Fruit fly (Drosophila melanogaster) whole organism, prepupa: ENCODE data around the gene CG14957.

Experiments
- CG10631 ChIP-seq: fragments of 200-800 bp; sonication (Bioruptor generic); optimal IDR thresholded peaks from 2 replicates; lab custom pipeline; 2016; ENCODE audit warnings: missing biosample characterization, missing genetic modification characterization
- CG10669 ChIP-seq: fragments of 200-800 bp; sonication (Bioruptor generic); optimal IDR thresholded peaks from 3 replicates; lab custom pipeline; 2018; ENCODE audit warnings: missing biosample characterization, mild to moderate bottlenecking, missing genetic modification characterization, moderate library complexity
- CG11294 ChIP-seq: fragments of 200-800 bp; sonication (Bioruptor generic); IDR thresholded peaks from 2 replicates; pipeline ENCODE4 v1.3.6; 2022; ENCODE audit warnings: missing biosample characterization, missing genetic modification characterization
- CG11762 ChIP-seq: fragments of 200-800 bp; sonication (Bioruptor generic); optimal IDR thresholded peaks from 3 replicates; lab custom pipeline; 2016; ENCODE audit warnings: missing biosample characterization, missing genetic modification characterization; ENCODE audit not compliant: insufficient read depth
- CG11902 ChIP-seq: fragments of 200-800 bp; sonication (Bioruptor generic); optimal IDR thresholded peaks from 3 replicates; lab custom pipeline; 2016; ENCODE audit warnings: missing biosample characterization, missing genetic modification characterization
- CG15336 ChIP-seq: fragments of 200-800 bp; sonication (Bioruptor generic); IDR thresholded peaks from 2 replicates; pipeline ENCODE4 v1.3.6; 2022; ENCODE audit warnings: missing biosample characterization, missing genetic modification characterization
- CG1621 ChIP-seq: fragments of 200-800 bp; sonication (Bioruptor generic); optimal IDR thresholded peaks from 3 replicates; lab custom pipeline; 2018; ENCODE audit warnings: missing biosample characterization, mild to moderate bottlenecking, missing genetic modification characterization
- CG3032 ChIP-seq: fragments of 200-800 bp; optimal IDR thresholded peaks from 2 replicates; lab custom pipeline; 2019; ENCODE audit warnings: missing biosample characterization, mild to moderate bottlenecking, missing genetic modification characterization, moderate library complexity
- CG31627 ChIP-seq: fragments of 200-800 bp; sonication (Bioruptor generic); optimal IDR thresholded peaks from 3 replicates; lab custom pipeline; 2016; ENCODE audit warnings: missing biosample characterization, missing genetic modification characterization
- CG32006 ChIP-seq: fragments of 200-800 bp; sonication (Bioruptor generic); optimal IDR thresholded peaks from 3 replicates; lab custom pipeline; 2017; ENCODE audit warnings: missing biosample characterization, mild to moderate bottlenecking, missing genetic modification characterization
- CG3919 ChIP-seq: fragments of 200-800 bp; sonication (Bioruptor generic); optimal IDR thresholded peaks from 3 replicates; lab custom pipeline; 2016; ENCODE audit warnings: missing biosample characterization, missing genetic modification characterization
- CG4318 ChIP-seq: fragments of 200-800 bp; sonication (Bioruptor generic); optimal IDR thresholded peaks from 3 replicates; lab custom pipeline; 2017; ENCODE audit warnings: missing biosample characterization, mild to moderate bottlenecking, missing genetic modification characterization
- CG6792 ChIP-seq: fragments of 200-800 bp; sonication (Bioruptor generic); optimal IDR thresholded peaks from 3 replicates; lab custom pipeline; 2016; ENCODE audit warnings: missing biosample characterization, missing genetic modification characterization
- CG6854 ChIP-seq: fragments of 200-800 bp; sonication (Bioruptor generic); optimal IDR thresholded peaks from 2 replicates; lab custom pipeline; 2017; ENCODE audit warnings: missing biosample characterization, mild to moderate bottlenecking, missing genetic modification characterization
- CG7368 ChIP-seq: fragments of 200-800 bp; sonication (Bioruptor generic); optimal IDR thresholded peaks from 3 replicates; lab custom pipeline; 2016; ENCODE audit warnings: missing biosample characterization, missing genetic modification characterization
- CG8319 ChIP-seq: fragments of 200-800 bp; sonication (Bioruptor generic); optimal IDR thresholded peaks from 3 replicates; lab custom pipeline; 2016; ENCODE audit warnings: missing biosample characterization, missing genetic modification characterization
- CG8632 ChIP-seq: fragments of 200-800 bp; sonication (Bioruptor generic); optimal IDR thresholded peaks from 3 replicates; lab custom pipeline; 2016; ENCODE audit warnings: missing biosample characterization, missing genetic modification characterization
- CG9139 ChIP-seq: fragments of 200-800 bp; sonication (Bioruptor generic); optimal IDR thresholded peaks from 3 replicates; lab custom pipeline; 2017; ENCODE audit warnings: missing biosample characterization, mild to moderate bottlenecking, missing genetic modification characterization
- Eip78C ChIP-seq: fragments of 200-800 bp; sonication (Bioruptor generic); peaks from one replicate; lab custom pipeline; 2016; ENCODE audit warnings: missing biosample characterization, missing genetic modification characterization
- Ets21C ChIP-seq: fragments of 200-800 bp; sonication (Bioruptor generic); optimal IDR thresholded peaks from 3 replicates; lab custom pipeline; 2016; ENCODE audit warnings: missing biosample characterization, missing genetic modification characterization
- Gug ChIP-seq: fragments of 200-800 bp; sonication (Bioruptor generic); IDR thresholded peaks from 2 replicates; pipeline ENCODE4 v1.3.6; 2022; ENCODE audit warnings: missing biosample characterization, missing genetic modification characterization
- Hr38 ChIP-seq: sonication (Bioruptor generic); optimal IDR thresholded peaks from 2 replicates; lab custom pipeline; 2016; ENCODE audit warnings: missing biosample characterization, missing genetic modification characterization
- Hr4 ChIP-seq: fragments of 200-800 bp; sonication (Bioruptor generic); optimal IDR thresholded peaks from 3 replicates; lab custom pipeline; 2016; ENCODE audit warnings: missing biosample characterization, missing genetic modification characterization
- Lpt ChIP-seq: fragments of 200-800 bp; sonication (Bioruptor generic); optimal IDR thresholded peaks from 3 replicates; lab custom pipeline; 2016; ENCODE audit warnings: missing biosample characterization, missing genetic modification characterization
- OdsH ChIP-seq: fragments of 200-800 bp; sonication (Bioruptor generic); optimal IDR thresholded peaks from 3 replicates; lab custom pipeline; 2016; ENCODE audit warnings: missing biosample characterization, missing genetic modification characterization
- Smox ChIP-seq: fragments of 200-800 bp; sonication (Bioruptor generic); optimal IDR thresholded peaks from 3 replicates; lab custom pipeline; 2016; ENCODE audit warnings: missing biosample characterization, missing genetic modification characterization
- Sox102F ChIP-seq: fragments of 200-800 bp; sonication (Bioruptor generic); optimal IDR thresholded peaks from 2 replicates; lab custom pipeline; 2016; ENCODE audit warnings: missing biosample characterization, mild to moderate bottlenecking, missing genetic modification characterization
- Sox15 ChIP-seq: fragments of 200-800 bp; sonication (Bioruptor generic); optimal IDR thresholded peaks from 3 replicates; lab custom pipeline; 2016; ENCODE audit warnings: missing biosample characterization, missing genetic modification characterization
- achi ChIP-seq: fragments of 200-800 bp; sonication (Bioruptor generic); optimal IDR thresholded peaks from 3 replicates; lab custom pipeline; 2016; ENCODE audit warnings: missing biosample characterization, missing genetic modification characterization
- cyc ChIP-seq: fragments of 200-800 bp; sonication (Bioruptor generic); optimal IDR thresholded peaks from 3 replicates; lab custom pipeline; 2016; ENCODE audit warnings: missing biosample characterization, missing genetic modification characterization
- dac ChIP-seq: fragments of 200-800 bp; sonication (Bioruptor generic); optimal IDR thresholded peaks from 2 replicates; lab custom pipeline; 2017; ENCODE audit warnings: missing biosample characterization, mild to moderate bottlenecking, missing genetic modification characterization
- dsx ChIP-seq: fragments of 200-800 bp; optimal IDR thresholded peaks from 3 replicates; lab custom pipeline; 2019; ENCODE audit warnings: missing biosample characterization, mild to moderate bottlenecking, missing genetic modification characterization, moderate library complexity; ENCODE audit not compliant: poor library complexity, severe bottlenecking
- eg ChIP-seq: fragments of 200-800 bp; sonication (Bioruptor generic); IDR thresholded peaks from 3 replicates; pipeline ENCODE4 v1.3.6; 2022; ENCODE audit warnings: missing biosample characterization, missing genetic modification characterization
- esn ChIP-seq: fragments of 200-800 bp; sonication (Bioruptor generic); optimal IDR thresholded peaks from 2 replicates; lab custom pipeline; 2016; ENCODE audit warnings: missing biosample characterization, mild to moderate bottlenecking, missing genetic modification characterization, moderate library complexity
- fd59A ChIP-seq: fragments of 200-800 bp; sonication (Bioruptor generic); optimal IDR thresholded peaks from 2 replicates; lab custom pipeline; 2017; ENCODE audit warnings: missing biosample characterization, mild to moderate bottlenecking, missing genetic modification characterization, missing genetic modification reagents
- fkh ChIP-seq: fragments of 200-800 bp; sonication (Bioruptor generic); optimal IDR thresholded peaks from 3 replicates; lab custom pipeline; 2017; ENCODE audit warnings: missing biosample characterization, mild to moderate bottlenecking, missing genetic modification characterization, moderate library complexity
- lz ChIP-seq: fragments of 200-800 bp; sonication (Bioruptor generic); optimal IDR thresholded peaks from 3 replicates; lab custom pipeline; 2016; ENCODE audit warnings: missing biosample characterization, missing genetic modification characterization
- net ChIP-seq: fragments of 200-800 bp; sonication (Bioruptor generic); optimal IDR thresholded peaks from 3 replicates; lab custom pipeline; 2016; ENCODE audit warnings: missing biosample characterization, missing genetic modification characterization
- pdm3 ChIP-seq: fragments of 200-800 bp; sonication (Bioruptor generic); optimal IDR thresholded peaks from 3 replicates; lab custom pipeline; 2016; ENCODE audit warnings: missing biosample characterization, missing genetic modification characterization
- salr ChIP-seq, 2 experiments: fragments of 200-800 bp; sonication (Bioruptor generic); optimal IDR thresholded peaks; 3 replicates each; lab custom pipeline; 2016 to 2018; ENCODE audit warnings: missing biosample characterization in 2 of 2, missing genetic modification characterization in 2 of 2, mild to moderate bottlenecking in 1 of 2
- spab ChIP-seq: fragments of 200-800 bp; sonication (Bioruptor generic); optimal IDR thresholded peaks from 2 replicates; lab custom pipeline; 2017; ENCODE audit warnings: missing biosample characterization, mild to moderate bottlenecking, missing genetic modification characterization, missing genetic modification reagents
- svp ChIP-seq: fragments of 200-800 bp; sonication (Bioruptor generic); peaks from one replicate; lab custom pipeline; 2016; ENCODE audit warnings: missing biosample characterization, missing genetic modification characterization
- topi ChIP-seq: fragments of 200-800 bp; sonication (Bioruptor generic); optimal IDR thresholded peaks from 3 replicates; lab custom pipeline; 2016; ENCODE audit warnings: missing biosample characterization, missing genetic modification characterization
- vri ChIP-seq: fragments of 200-800 bp; sonication (Bioruptor generic); optimal IDR thresholded peaks from 3 replicates; lab custom pipeline; 2016; ENCODE audit warnings: missing biosample characterization, mild to moderate bottlenecking, missing genetic modification characterization

Gene CG14957

dm6 chr3L:3206263-3206662 lies 18.9 kb downstream of the CG14957 start, which contains the start of gene CG33160:
TSS of gene CG33160 (minus strand) at chr3L:3206363.
- no peak for TF ChIP-seq fkh (GFP tag; lab: Kevin White, UChicago)
- TF ChIP-seq CG11762 (GFP tag; lab: Kevin White, UChicago) = no peak
- TF ChIP-seq CG8632 (GFP tag; lab: Kevin White, UChicago) = no peak
- no peak for TF ChIP-seq achi (GFP tag; lab: Kevin White, UChicago)
- TF ChIP-seq CG6792 (GFP tag; lab: Kevin White, UChicago) = no peak
- no peak for TF ChIP-seq CG32006 (GFP tag; lab: Kevin White, UChicago)
- TF ChIP-seq OdsH (GFP tag; lab: Kevin White, UChicago) = no peak
- TF ChIP-seq CG10669 (GFP tag; lab: Kevin White, UChicago) = no peak
- TF ChIP-seq vri (GFP tag; lab: Kevin White, UChicago) = no peak
- no peak for TF ChIP-seq CG4318
- TF ChIP-seq Sox102F (GFP tag; lab: Kevin White, UChicago) = no peak
- no peak for TF ChIP-seq topi (GFP tag; lab: Kevin White, UChicago)

- TF ChIP-seq eg (GFP tag; lab: Robert Waterston, UW) = no peak
- TF ChIP-seq Hr4 (GFP tag; lab: Kevin White, UChicago) = no peak
- TF ChIP-seq CG31627 (GFP tag; lab: Kevin White, UChicago) = no peak
- no peak for TF ChIP-seq topi (GFP tag; lab: Kevin White, UChicago)
- TF ChIP-seq svp (GFP tag; lab: Kevin White, UChicago) = no peak
- no peak for TF ChIP-seq CG11294 (GFP tag; lab: Robert Waterston, UW)
- no peak for TF ChIP-seq Smox (GFP tag; lab: Kevin White, UChicago)
- TF ChIP-seq cyc (GFP tag; lab: Kevin White, UChicago) = no peak
- no peak for TF ChIP-seq Ets21C (GFP tag; lab: Kevin White, UChicago)
- TF ChIP-seq CG11762 (GFP tag; lab: Kevin White, UChicago) = no peak
- TF ChIP-seq CG11902 (GFP tag; lab: Kevin White, UChicago) = no peak
- TF ChIP-seq CG15336 (GFP tag; lab: Robert Waterston, UW) = no peak
- TF ChIP-seq CG7368 = no peak
- TF ChIP-seq Eip78C (GFP tag; lab: Kevin White, UChicago) = no peak
Observed at dm6 chr3L:3208895-3209294, 21.5 kb downstream of the CG14957 start, which contains the start of the genes CG32269 and CG32270. TSS of gene CG32269 (minus strand) at chr3L:3208985. TSS of gene CG32270 (minus strand) at chr3L:3208985.

- TF ChIP-seq svp (GFP tag; lab: Kevin White, UChicago) (peak; percentile 80), salr (GFP tag; optimal IDR thresholded peaks at IDR 0.05; lab: Kevin White, UChicago) (no peak), esn (GFP tag; lab: Kevin White, UChicago) (no peak), fd59A (no peak), CG10631 (GFP tag; lab: Kevin White, UChicago) (no peak), lz (GFP tag; lab: Kevin White, UChicago) (no peak), CG10669 (GFP tag; lab: Kevin White, UChicago) (no peak), pdm3 (GFP tag; lab: Kevin White, UChicago) (no peak)
Observed at dm6 chr3L:3218859-3219258, 31.5 kb downstream of the CG14957 start, which contains the start of the genes hob and nSMase. TSS of gene hob (minus strand) at chr3L:3218920. TSS of gene nSMase (plus strand) at chr3L:3219156.

- TF ChIP-seq dac (GFP tag; lab: Kevin White, UChicago) (peak; percentile 78), CG11762 (GFP tag; lab: Kevin White, UChicago) (no peak), CG6854 (GFP tag; lab: Kevin White, UChicago) (peak; percentile 93), CG11294 (GFP tag; lab: Robert Waterston, UW) (peak; percentile 32), Sox15 (GFP tag; lab: Kevin White, UChicago) (peak; percentile 68), Lpt (no peak), CG1621 (no peak), Hr4 (GFP tag; lab: Kevin White, UChicago) (no peak), CG3032 (tag; lab: Kevin White, UChicago) (peak; percentile 79), eg (GFP tag; lab: Robert Waterston, UW) (no peak; the same call in 1 of the 3 replicates), CG3919 (GFP tag; lab: Kevin White, UChicago) (peak; percentile 25), CG15336 (GFP tag; lab: Robert Waterston, UW) (no peak), CG9139 (GFP tag; lab: Kevin White, UChicago) (no peak), net (GFP tag; lab: Kevin White, UChicago) (peak; percentile 47), spab (no peak), Hr38 (GFP tag; lab: Kevin White, UChicago) (no peak), CG8319 (peak; percentile 84), CG4318 (no peak), Gug (GFP tag; lab: Robert Waterston, UW) (no peak), fd59A (peak; percentile 68), dsx (GFP tag; lab: Kevin White, UChicago) (peak; percentile 5)
Observed at dm6 chr3L:3222643-3223389, 35.5 kb downstream of the CG14957 start, which contains the start of the genes RpL28 and eIF1. TSS of gene RpL28 (minus strand) at chr3L:3222960. TSS of gene eIF1 (plus strand) at chr3L:3223341.
